Worm (Caenorhabditis elegans): ENCODE measurements around the gene Y34B4A.7.

Gene Y34B4A.7

ce11 chrX:5214790-5215189 lies 29.3 kb upstream of the Y34B4A.7 start:
- no peak for TF ChIP-seq unc-62 (GFP tag; optimal IDR thresholded peaks at IDR 0.05)

- TF ChIP-seq unc-62 (GFP tag; optimal IDR thresholded peaks at IDR 0.05), result no peak
Observed at ce11 chrX:5216063-5216462, 28.1 kb upstream of the Y34B4A.7 start, which contains the start of gene hrpa-2. Gene hrpa-2 (plus strand): TSS chrX:5216363.

ce11 chrX:5218323-5218722 lies 25.8 kb upstream of the Y34B4A.7 start:
- TF ChIP-seq unc-62 (GFP tag; optimal IDR thresholded peaks at IDR 0.05), result no peak

- TF ChIP-seq unc-62 (GFP tag; optimal IDR thresholded peaks at IDR 0.05), result no peak
Observed at ce11 chrX:5226265-5226664, 17.9 kb upstream of the Y34B4A.7 start, which contains the start of gene H28G03.3. Gene H28G03.3 (minus strand): TSS chrX:5226365.

ce11 chrX:5238246-5238645 lies 5.9 kb upstream of the Y34B4A.7 start:
- TF ChIP-seq unc-62 (GFP tag; optimal IDR thresholded peaks at IDR 0.05), result no peak

- no peak for TF ChIP-seq unc-62 (GFP tag; optimal IDR thresholded peaks at IDR 0.05)
Observed at ce11 chrX:5243382-5243979, 656 bp upstream of the Y34B4A.7 start, which contains the start of gene mtm-5. Gene mtm-5 (minus strand): TSS chrX:5243408.

ce11 chrX:5248754-5249153 lies 4.6 kb downstream of the Y34B4A.7 start:
- TF ChIP-seq unc-62 (GFP tag; optimal IDR thresholded peaks at IDR 0.05), result no peak

ce11 chrX:5249603-5250002 lies 5.5 kb downstream of the Y34B4A.7 start, which contains the start of gene Y34B4A.10:
Gene Y34B4A.10 (plus strand): TSS chrX:5249903.
- TF ChIP-seq unc-62 (GFP tag; optimal IDR thresholded peaks at IDR 0.05), result no peak

- no peak for TF ChIP-seq unc-62 (GFP tag; optimal IDR thresholded peaks at IDR 0.05)
Observed at ce11 chrX:5252798-5253197, 8.7 kb downstream of the Y34B4A.7 start, which contains the start of gene nspg-14. Gene nspg-14 (plus strand): TSS chrX:5253047.

- TF ChIP-seq unc-62 (GFP tag; optimal IDR thresholded peaks at IDR 0.05), result no peak
Observed at ce11 chrX:5254894-5255293, 10.8 kb downstream of the Y34B4A.7 start, which contains the start of gene nspg-13. Gene nspg-13 (plus strand): TSS chrX:5255194.

ce11 chrX:5255320-5255719 lies 11.2 kb downstream of the Y34B4A.7 start:
- no peak for TF ChIP-seq unc-62 (GFP tag; optimal IDR thresholded peaks at IDR 0.05)

- TF ChIP-seq unc-62 (GFP tag; optimal IDR thresholded peaks at IDR 0.05), result no peak
Observed at ce11 chrX:5256999-5257398, 12.9 kb downstream of the Y34B4A.7 start, which contains the start of gene nspg-12. Gene nspg-12 (plus strand): TSS chrX:5257299.

- TF ChIP-seq unc-62 (GFP tag; optimal IDR thresholded peaks at IDR 0.05), result no peak
Observed at ce11 chrX:5260389-5260788, 16.3 kb downstream of the Y34B4A.7 start.

ce11 chrX:5262033-5262432 lies 17.9 kb downstream of the Y34B4A.7 start:
- no peak for TF ChIP-seq unc-62 (GFP tag; optimal IDR thresholded peaks at IDR 0.05)

- no peak for TF ChIP-seq unc-62 (GFP tag; optimal IDR thresholded peaks at IDR 0.05)
Observed at ce11 chrX:5263585-5263984, 19.4 kb downstream of the Y34B4A.7 start.

- no peak for TF ChIP-seq unc-62 (GFP tag; optimal IDR thresholded peaks at IDR 0.05)
Observed at ce11 chrX:5264026-5264425, 19.9 kb downstream of the Y34B4A.7 start, which contains the start of gene Y34B4A.4. Gene Y34B4A.4 (plus strand): TSS chrX:5264326.

- TF ChIP-seq unc-62 (GFP tag; optimal IDR thresholded peaks at IDR 0.05), result no peak
Observed at ce11 chrX:5265356-5265755, 21.2 kb downstream of the Y34B4A.7 start.

- TF ChIP-seq unc-62 (GFP tag; optimal IDR thresholded peaks at IDR 0.05), result no peak
Observed at ce11 chrX:5268062-5268461, 23.9 kb downstream of the Y34B4A.7 start.
